Fruit fly (Drosophila melanogaster): ENCODE results near the gene cana.

The cana gene

DNA sequence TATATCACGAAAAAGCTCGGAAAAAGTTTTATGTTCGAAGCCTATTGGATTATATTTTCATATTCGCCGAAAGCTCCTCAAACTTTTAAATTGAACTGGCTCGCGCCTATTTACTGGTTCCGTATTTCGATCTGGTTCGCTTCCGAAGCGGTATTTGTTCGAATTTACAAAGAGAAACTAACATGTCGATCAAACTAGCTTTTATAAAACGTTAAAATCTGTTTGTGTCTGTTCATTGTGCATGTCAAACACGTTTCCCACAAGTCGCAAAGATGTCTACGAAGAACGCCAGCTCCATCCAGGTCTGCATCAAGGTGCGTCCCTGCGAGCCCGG lies at the start of gene cana:
cana (plus strand) TSS at position 149 of the 334 bp plus-strand sequence.
- TF ChIP-seq psq (optimal IDR thresholded peaks at IDR 0.05) (no peak), Myc (optimal IDR thresholded peaks at IDR 0.05) (no peak), ttk (optimal IDR thresholded peaks at IDR 0.05) (no peak), h (optimal IDR thresholded peaks at IDR 0.05) (no peak), Sin3A (optimal IDR thresholded peaks at IDR 0.05) (no peak), insv (optimal IDR thresholded peaks at IDR 0.05) (no peak)

- TF ChIP-seq insv (optimal IDR thresholded peaks at IDR 0.05) (no peak), Myc (optimal IDR thresholded peaks at IDR 0.05) (no peak), h (optimal IDR thresholded peaks at IDR 0.05) (no peak), psq (optimal IDR thresholded peaks at IDR 0.05) (no peak), ttk (optimal IDR thresholded peaks at IDR 0.05) (no peak), Sin3A (optimal IDR thresholded peaks at IDR 0.05) (no peak)
Observed at dm6 chr2L:11220783-11221182, 48.8 kb upstream of the cana start.

dm6 chr2L:11221296-11221698 lies 48.3 kb upstream of the cana start:
- TF ChIP-seq Myc (optimal IDR thresholded peaks at IDR 0.05) (no peak), Sin3A (optimal IDR thresholded peaks at IDR 0.05) (no peak), ttk (optimal IDR thresholded peaks at IDR 0.05) (no peak), insv (optimal IDR thresholded peaks at IDR 0.05) (no peak)

dm6 chr2L:11222079-11222478 lies 47.5 kb upstream of the cana start:
- TF ChIP-seq insv (optimal IDR thresholded peaks at IDR 0.05) (no peak), Myc (optimal IDR thresholded peaks at IDR 0.05) (no peak), h (optimal IDR thresholded peaks at IDR 0.05) (no peak), ttk (optimal IDR thresholded peaks at IDR 0.05) (no peak), Sin3A (optimal IDR thresholded peaks at IDR 0.05) (no peak), psq (optimal IDR thresholded peaks at IDR 0.05) (no peak)

dm6 chr2L:11224443-11224842 lies 45.1 kb upstream of the cana start:
- TF ChIP-seq insv (optimal IDR thresholded peaks at IDR 0.05), result no peak
- TF ChIP-seq Sin3A (optimal IDR thresholded peaks at IDR 0.05), result no peak
- no peak for TF ChIP-seq psq (optimal IDR thresholded peaks at IDR 0.05)
- no peak for TF ChIP-seq Myc (optimal IDR thresholded peaks at IDR 0.05)
- no peak for TF ChIP-seq h (optimal IDR thresholded peaks at IDR 0.05)
- no peak for TF ChIP-seq ttk (optimal IDR thresholded peaks at IDR 0.05)

DNA sequence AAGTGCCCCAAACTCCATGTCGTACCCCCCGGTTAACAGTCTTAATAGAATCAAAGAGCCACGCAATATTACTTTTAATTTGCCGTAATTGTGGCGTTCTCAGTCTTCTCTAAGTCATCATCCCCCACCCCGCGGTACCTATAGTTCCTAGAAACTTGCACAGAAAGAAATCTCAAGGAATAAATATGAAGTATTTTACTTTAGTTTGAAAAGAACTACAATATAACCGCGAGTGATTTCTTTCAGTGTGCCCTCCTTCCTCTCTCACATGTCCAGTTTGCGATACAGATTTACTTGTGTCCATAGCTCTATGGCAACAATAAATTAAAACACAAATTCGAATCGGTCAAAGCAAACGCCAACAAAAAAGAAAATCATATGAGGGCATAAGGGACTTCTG lies 43.5 kb upstream of the cana start:
- no peak for TF ChIP-seq ttk (optimal IDR thresholded peaks at IDR 0.05)
- no peak for TF ChIP-seq Sin3A (optimal IDR thresholded peaks at IDR 0.05)
- TF ChIP-seq h (optimal IDR thresholded peaks at IDR 0.05), result no peak
- no peak for TF ChIP-seq psq (optimal IDR thresholded peaks at IDR 0.05)
- no peak for TF ChIP-seq Myc (optimal IDR thresholded peaks at IDR 0.05)
- TF ChIP-seq insv (optimal IDR thresholded peaks at IDR 0.05), result no peak

- TF ChIP-seq ttk (optimal IDR thresholded peaks at IDR 0.05) (no peak), insv (optimal IDR thresholded peaks at IDR 0.05) (no peak), h (optimal IDR thresholded peaks at IDR 0.05) (no peak), Myc (optimal IDR thresholded peaks at IDR 0.05) (no peak), Sin3A (optimal IDR thresholded peaks at IDR 0.05) (no peak), psq (optimal IDR thresholded peaks at IDR 0.05) (no peak)
Observed at dm6 chr2L:11227258-11227657, 42.3 kb upstream of the cana start.

DNA sequence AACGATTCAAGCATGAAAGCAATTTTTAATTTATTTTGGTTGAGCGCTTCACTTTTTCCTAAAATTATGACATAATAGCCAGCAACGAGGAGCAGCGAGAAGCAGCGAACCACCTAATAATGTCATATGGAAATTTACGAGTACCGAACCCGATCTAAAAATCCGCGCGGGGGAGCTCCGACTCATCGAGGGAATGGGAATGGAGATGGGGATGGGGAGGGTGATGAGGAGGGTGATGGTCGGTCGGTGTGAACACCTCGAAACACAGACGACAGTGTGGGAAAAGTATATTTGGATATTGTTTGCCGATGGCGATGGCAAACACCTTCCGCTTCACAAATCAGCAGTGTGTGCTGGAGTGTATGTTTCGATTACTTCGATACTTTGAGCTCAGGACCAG lies 41.5 kb upstream of the cana start:
- TF ChIP-seq Myc (optimal IDR thresholded peaks at IDR 0.05) (no peak), insv (optimal IDR thresholded peaks at IDR 0.05) (no peak), Sin3A (optimal IDR thresholded peaks at IDR 0.05) (no peak), psq (optimal IDR thresholded peaks at IDR 0.05) (no peak), h (optimal IDR thresholded peaks at IDR 0.05) (no peak), ttk (optimal IDR thresholded peaks at IDR 0.05) (no peak)

DNA sequence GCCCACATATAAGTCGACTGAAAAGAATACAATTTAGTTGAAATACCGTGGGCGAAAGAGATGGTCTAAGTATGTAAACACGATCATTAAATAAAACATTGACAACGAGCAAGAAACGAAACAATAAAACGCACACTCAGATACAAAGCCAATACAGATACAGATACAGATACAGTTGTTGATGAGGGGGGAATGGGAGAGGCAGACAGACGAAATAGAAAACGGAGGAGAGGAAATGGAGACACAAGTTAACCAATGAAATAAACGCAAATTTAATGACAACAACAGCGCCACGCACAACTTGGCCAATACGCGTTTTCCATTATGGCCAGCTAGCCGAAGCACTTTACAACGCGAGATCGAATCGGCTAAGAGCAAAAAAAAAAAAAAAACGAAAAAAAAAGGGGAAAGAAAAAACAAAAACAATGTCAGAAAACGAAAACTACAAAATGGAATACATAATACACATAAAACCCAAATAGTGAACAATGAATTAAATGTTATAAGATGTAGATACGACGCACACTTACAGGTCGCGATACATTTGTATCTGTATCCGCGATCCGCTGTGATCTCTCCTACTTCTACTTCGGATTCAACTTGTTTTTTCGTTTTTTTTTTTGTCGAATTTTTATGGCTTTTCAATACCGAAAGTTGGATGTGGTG lies 40.5 kb upstream of the cana start:
- TF ChIP-seq h (optimal IDR thresholded peaks at IDR 0.05) (no peak), Sin3A (optimal IDR thresholded peaks at IDR 0.05) (no peak), insv (optimal IDR thresholded peaks at IDR 0.05) (no peak)

DNA sequence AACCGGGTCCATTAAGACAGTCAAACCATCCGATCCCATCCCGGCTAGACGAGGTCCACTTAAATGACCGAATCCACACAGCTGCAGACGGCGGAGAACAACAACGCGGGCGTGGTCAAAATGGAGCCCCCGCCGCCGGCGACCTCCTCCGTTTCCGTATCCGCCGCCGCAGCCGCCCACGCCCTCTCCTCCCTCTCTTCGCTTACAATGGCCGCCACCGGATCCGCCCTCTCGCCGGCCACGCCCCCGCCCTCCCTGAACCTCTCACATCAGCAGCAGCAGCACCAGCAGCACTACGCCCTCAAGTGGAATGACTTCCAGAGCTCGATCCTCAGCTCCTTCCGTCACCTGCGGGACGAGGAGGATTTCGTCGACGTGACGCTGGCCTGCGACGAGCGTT lies 34.0 kb upstream of the cana start:
- TF ChIP-seq psq (optimal IDR thresholded peaks at IDR 0.05) (no peak), Sin3A (optimal IDR thresholded peaks at IDR 0.05) (no peak), Myc (optimal IDR thresholded peaks at IDR 0.05) (no peak), h (optimal IDR thresholded peaks at IDR 0.05) (no peak), ttk (optimal IDR thresholded peaks at IDR 0.05) (no peak), insv (optimal IDR thresholded peaks at IDR 0.05) (no peak)

DNA sequence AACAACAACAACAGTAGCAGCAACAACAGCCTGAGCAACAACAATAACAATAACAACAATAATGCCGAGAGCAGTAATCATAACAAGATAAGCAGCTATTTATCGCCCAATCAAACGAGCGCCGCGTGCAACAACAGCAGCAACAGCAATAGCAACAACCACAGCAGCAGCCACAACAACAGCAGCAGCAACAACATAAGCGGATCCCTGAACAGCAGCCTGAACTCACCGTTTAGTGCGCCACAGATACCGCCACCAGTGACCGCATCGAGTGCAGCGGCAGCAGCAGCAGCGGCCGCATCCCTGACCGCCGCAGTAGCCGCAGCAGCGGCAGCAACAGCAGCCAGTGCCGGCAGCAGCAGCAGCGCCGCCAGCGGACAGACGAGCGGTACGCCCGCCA lies 33.2 kb upstream of the cana start:
- no peak for TF ChIP-seq Sin3A (optimal IDR thresholded peaks at IDR 0.05)
- no peak for TF ChIP-seq h (optimal IDR thresholded peaks at IDR 0.05)
- no peak for TF ChIP-seq ttk (optimal IDR thresholded peaks at IDR 0.05)

- TF ChIP-seq Sin3A (optimal IDR thresholded peaks at IDR 0.05) (no peak), insv (optimal IDR thresholded peaks at IDR 0.05) (no peak), h (optimal IDR thresholded peaks at IDR 0.05) (no peak), Myc (optimal IDR thresholded peaks at IDR 0.05) (no peak), psq (optimal IDR thresholded peaks at IDR 0.05) (no peak), ttk (optimal IDR thresholded peaks at IDR 0.05) (no peak)
Observed at dm6 chr2L:11243912-11244311, 25.7 kb upstream of the cana start.

DNA sequence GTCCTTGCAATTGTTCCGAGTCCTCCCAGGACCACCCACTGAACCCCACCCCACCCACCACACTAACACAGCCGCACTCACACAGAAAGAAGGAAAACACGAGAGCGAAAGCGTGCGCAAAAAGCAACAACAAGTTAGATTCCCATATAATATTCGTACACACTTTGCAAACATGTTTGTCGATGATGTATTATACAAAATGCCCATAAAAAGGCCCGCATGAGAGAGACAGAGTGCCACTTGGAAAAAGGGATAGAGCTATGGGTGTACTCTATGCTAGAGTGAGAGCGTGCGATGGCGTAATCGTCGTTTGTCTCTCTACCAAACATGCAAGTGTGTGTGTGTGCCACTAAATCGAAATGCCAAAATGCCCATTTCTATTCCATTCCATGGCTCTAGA lies 21.9 kb upstream of the cana start:
- TF ChIP-seq insv (optimal IDR thresholded peaks at IDR 0.05) (no peak), Myc (optimal IDR thresholded peaks at IDR 0.05) (no peak), h (optimal IDR thresholded peaks at IDR 0.05) (no peak), ttk (optimal IDR thresholded peaks at IDR 0.05) (no peak), psq (optimal IDR thresholded peaks at IDR 0.05) (no peak), Sin3A (optimal IDR thresholded peaks at IDR 0.05) (no peak)
